Fruit fly (Drosophila melanogaster): Measurements from ENCODE around the gene CG42245.

CG42245 gene

dm6 chr3L:2634929-2635799 is 3.6 kb downstream of the CG42245 start (continued):
- TF ChIP-seq jing (GFP tag; optimal IDR thresholded peaks at IDR 0.05): no peak
- peak; percentile 81 for TF ChIP-seq CG13624 (GFP tag; optimal IDR thresholded peaks at IDR 0.05)
- TF ChIP-seq sim (GFP tag; IDR thresholded peaks at IDR 0.05): peak; percentile 75
- peak; percentile 86 for TF ChIP-seq chn (GFP tag; optimal IDR thresholded peaks at IDR 0.05)
- peak; percentile 82 for TF ChIP-seq ato (GFP tag; IDR thresholded peaks at IDR 0.05; ENCODE audit: partially characterized antibody)
- peak; percentile 88 for TF ChIP-seq Rfx (GFP tag; IDR thresholded peaks at IDR 0.05)
- TF ChIP-seq CG1792 (GFP tag; optimal IDR thresholded peaks at IDR 0.05): peak; percentile 53
- no peak for TF ChIP-seq CG7745 (tag; optimal IDR thresholded peaks at IDR 0.05)
- TF ChIP-seq HLHmδ (GFP tag; optimal IDR thresholded peaks at IDR 0.05): peak; percentile 97
- TF ChIP-seq Dp (GFP tag; optimal IDR thresholded peaks at IDR 0.05): peak; percentile 68
- TF ChIP-seq cas (GFP tag; IDR thresholded peaks at IDR 0.05): peak; percentile 74; the same call in 1 of the 2 replicates
- 0 out of 3 replicates have a peak, but pooled peaks have one; percentile 42 for TF ChIP-seq CG11560 (tag; IDR thresholded peaks at IDR 0.05)
- peak; percentile 83 for TF ChIP-seq CG14860 (GFP tag; IDR thresholded peaks at IDR 0.05; ENCODE audit: partially characterized antibody)
- TF ChIP-seq nmo (GFP tag; optimal IDR thresholded peaks at IDR 0.05): peak; percentile 67
- peak; percentile 42 for TF ChIP-seq MESR4 (GFP tag; optimal IDR thresholded peaks at IDR 0.05)
- no peak for TF ChIP-seq GATAe (GFP tag; conservative IDR thresholded peaks at IDR 0.05)
- TF ChIP-seq zf30C (GFP tag; optimal IDR thresholded peaks at IDR 0.05): peak; percentile 48
- TF ChIP-seq CG7271 (tag; optimal IDR thresholded peaks at IDR 0.05): peak; percentile 87
- TF ChIP-seq pfk (GFP tag; optimal IDR thresholded peaks at IDR 0.05): peak; percentile 77
- peak; percentile 73 for TF ChIP-seq NC2α (GFP tag; optimal IDR thresholded peaks at IDR 0.05)
- TF ChIP-seq grau (tag; optimal IDR thresholded peaks at IDR 0.05): peak; percentile 70
- TF ChIP-seq CoRest (tag; optimal IDR thresholded peaks at IDR 0.05): peak; percentile 68
- peak; percentile 78 for TF ChIP-seq CG14710 (tag; optimal IDR thresholded peaks at IDR 0.05)
- peak; percentile 92 for TF ChIP-seq Dad (GFP tag; optimal IDR thresholded peaks at IDR 0.05)
- TF ChIP-seq ham (GFP tag; IDR thresholded peaks at IDR 0.05): peak; percentile 44; the same call in 1 of the 2 replicates
- TF ChIP-seq CG1603 (tag; optimal IDR thresholded peaks at IDR 0.05): peak; percentile 88
- TF ChIP-seq sc (optimal IDR thresholded peaks at IDR 0.05): no peak
- TF ChIP-seq sc (GFP tag; optimal IDR thresholded peaks at IDR 0.05): peak; percentile 76
- TF ChIP-seq CG9797 (GFP tag; optimal IDR thresholded peaks at IDR 0.05): peak; percentile 54
- TF ChIP-seq pros (GFP tag; optimal IDR thresholded peaks at IDR 0.05): peak; percentile 66
- peak; percentile 49 for TF ChIP-seq Blimp-1 (GFP tag; optimal IDR thresholded peaks at IDR 0.05)
- TF ChIP-seq CG4360 (GFP tag; IDR thresholded peaks at IDR 0.05): peak; percentile 44; the same call in 1 of the 2 replicates
- no peak for TF ChIP-seq Hr39 (optimal IDR thresholded peaks at IDR 0.05)
- TF ChIP-seq toy (GFP tag; IDR thresholded peaks at IDR 0.05): peak; percentile 64; the same call in 1 of the 2 replicates
- TF ChIP-seq Drgx (GFP tag; IDR thresholded peaks at IDR 0.05): peak; percentile 61
- TF ChIP-seq ttk (GFP tag; IDR thresholded peaks at IDR 0.05): peak; percentile 80
- TF ChIP-seq cato (GFP tag; optimal IDR thresholded peaks at IDR 0.05; ENCODE audit: borderline replicate concordance): peak; percentile 52
- peak; percentile 52 for TF ChIP-seq run (tag; optimal IDR thresholded peaks at IDR 0.05)
- peak; percentile 61 for TF ChIP-seq CG1647 (GFP tag; optimal IDR thresholded peaks at IDR 0.05)
- peak; percentile 91 for TF ChIP-seq CG12104 (GFP tag; optimal IDR thresholded peaks at IDR 0.05)
- TF ChIP-seq bbx (GFP tag; IDR thresholded peaks at IDR 0.05; ENCODE audit: partially characterized antibody): peak; percentile 76
- peak; percentile 56 for TF ChIP-seq CG34422 (GFP tag; IDR thresholded peaks at IDR 0.05)
- peak; percentile 75 for TF ChIP-seq CG2202 (tag; optimal IDR thresholded peaks at IDR 0.05)
- TF ChIP-seq CG10543 (GFP tag; optimal IDR thresholded peaks at IDR 0.05): peak; percentile 96
- TF ChIP-seq CG2129 (GFP tag; IDR thresholded peaks at IDR 0.05; ENCODE audit: partially characterized antibody): peak; percentile 49
- TF ChIP-seq TFAM (GFP tag; optimal IDR thresholded peaks at IDR 0.05): peak; percentile 47
- peak; percentile 85 for TF ChIP-seq CG12071 (GFP tag; optimal IDR thresholded peaks at IDR 0.05)
- TF ChIP-seq Jarid2 (GFP tag; optimal IDR thresholded peaks at IDR 0.05): peak; percentile 59
